Fruit fly (Drosophila melanogaster): Measurements from ENCODE around the gene Sol1.

Gene Sol1

DNA sequence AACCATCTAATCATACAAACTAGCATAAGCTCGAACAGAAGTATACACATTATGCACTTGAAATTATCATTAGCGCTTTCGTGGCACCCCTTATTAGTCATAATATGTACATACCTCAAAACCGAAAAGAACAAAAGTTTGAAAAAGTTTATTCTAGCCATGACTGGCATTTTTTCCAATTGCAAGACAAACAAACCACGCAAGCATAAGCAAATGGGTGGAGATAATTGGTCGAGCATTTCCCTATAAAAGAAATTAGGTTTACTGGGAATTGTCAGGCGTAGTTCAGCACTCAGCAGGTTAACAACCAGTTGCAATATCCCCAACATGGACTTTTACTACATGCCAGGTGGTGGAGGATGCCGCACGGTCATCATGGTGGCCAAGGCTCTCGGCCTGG is 14.4 kb upstream of the Sol1 start, which contains the start of gene GstD2:
GstD2 (plus strand) TSS at position 301 of the 400 bp plus-strand sequence.
- TF ChIP-seq CG32264 (GFP tag; optimal IDR thresholded peaks at IDR 0.05), result no peak
- no peak for TF ChIP-seq CrebA (GFP tag; optimal IDR thresholded peaks at IDR 0.05; ENCODE audit: borderline replicate concordance)
- no peak for TF ChIP-seq dsf (GFP tag; optimal IDR thresholded peaks at IDR 0.05; ENCODE audit: borderline replicate concordance)
- no peak for TF ChIP-seq Vsx2 (GFP tag; optimal IDR thresholded peaks at IDR 0.05; ENCODE audit: partially characterized antibody)
- no peak for TF ChIP-seq Dif (GFP tag; optimal IDR thresholded peaks at IDR 0.05; ENCODE audit: partially characterized antibody)
- no peak for TF ChIP-seq psq (GFP tag; optimal IDR thresholded peaks at IDR 0.05)
- TF ChIP-seq CG9705 (GFP tag; optimal IDR thresholded peaks at IDR 0.05), result no peak
- no peak for TF ChIP-seq Myc (optimal IDR thresholded peaks at IDR 0.05)
- TF ChIP-seq jim (GFP tag; optimal IDR thresholded peaks at IDR 0.05), result no peak
- no peak for TF ChIP-seq GATAd (GFP tag; optimal IDR thresholded peaks at IDR 0.05)
- no peak for TF ChIP-seq N (GFP tag; optimal IDR thresholded peaks at IDR 0.05)
- TF ChIP-seq Mio (GFP tag; optimal IDR thresholded peaks at IDR 0.05), result no peak
- no peak for TF ChIP-seq sv (GFP tag; optimal IDR thresholded peaks at IDR 0.05)
- TF ChIP-seq usp (GFP tag; optimal IDR thresholded peaks at IDR 0.05), result no peak
- TF ChIP-seq fru (GFP tag; optimal IDR thresholded peaks at IDR 0.05), result no peak
- no peak for TF ChIP-seq ey (GFP tag; optimal IDR thresholded peaks at IDR 0.05)
- no peak for TF ChIP-seq Abd-B (GFP tag; optimal IDR thresholded peaks at IDR 0.05)

dm6 chr3R:12372800-12373199 is 13.2 kb upstream of the Sol1 start, which contains the start of gene GstD3:
TSS of gene GstD3 (plus strand) at chr3R:12373068.
- TF ChIP-seq Dfd (GFP tag; optimal IDR thresholded peaks at IDR 0.05), result no peak
- no peak for TF ChIP-seq Sp1 (GFP tag; optimal IDR thresholded peaks at IDR 0.05)
- TF ChIP-seq Mio (GFP tag; optimal IDR thresholded peaks at IDR 0.05), result no peak
- no peak for TF ChIP-seq Dif (GFP tag; optimal IDR thresholded peaks at IDR 0.05; ENCODE audit: partially characterized antibody)

- TF ChIP-seq Abd-B (GFP tag; optimal IDR thresholded peaks at IDR 0.05) (no peak), fru (GFP tag; optimal IDR thresholded peaks at IDR 0.05) (no peak), Rel (GFP tag; optimal IDR thresholded peaks at IDR 0.05) (no peak), Rel (tag; optimal IDR thresholded peaks at IDR 0.05) (no peak), CG32264 (GFP tag; optimal IDR thresholded peaks at IDR 0.05) (no peak), lola (GFP tag; optimal IDR thresholded peaks at IDR 0.05) (no peak), rgr (GFP tag; optimal IDR thresholded peaks at IDR 0.05) (no peak), sage (GFP tag; optimal IDR thresholded peaks at IDR 0.05) (no peak), Jra (GFP tag; optimal IDR thresholded peaks at IDR 0.05) (no peak)
Observed at dm6 chr3R:12373800-12374199, 12.2 kb upstream of the Sol1 start, which contains the start of gene GstD4. TSS of gene GstD4 (plus strand) at chr3R:12374100.

DNA sequence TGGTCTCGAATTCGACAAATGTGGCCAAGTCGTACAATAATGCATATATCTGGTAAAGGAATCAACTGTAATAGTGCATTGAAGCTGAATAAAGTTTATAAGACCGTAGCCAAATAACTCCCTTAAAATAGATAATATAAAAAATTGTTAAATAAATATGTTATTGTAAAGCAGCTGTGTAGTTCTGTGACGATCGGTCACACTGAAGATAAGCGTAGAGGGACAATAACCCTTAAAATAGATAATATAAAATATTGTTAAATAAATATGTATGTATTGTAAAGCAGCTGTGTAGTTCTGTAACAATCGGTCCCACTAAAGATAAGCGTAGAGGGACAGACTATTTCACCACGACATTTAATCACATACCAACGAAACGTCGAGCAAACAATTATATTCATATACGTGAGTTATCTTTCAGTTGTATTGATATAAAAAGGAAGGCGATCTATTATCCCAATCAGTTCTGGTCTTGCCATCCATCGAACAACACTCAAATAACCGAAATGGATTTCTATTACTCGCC is 10.7 kb upstream of the Sol1 start, which contains the start of gene GstD5:
GstD5 (plus strand) TSS at position 476 of the 526 bp plus-strand sequence.
- TF ChIP-seq sv (GFP tag; optimal IDR thresholded peaks at IDR 0.05) (no peak), OdsH (GFP tag; optimal IDR thresholded peaks at IDR 0.05) (no peak), br (GFP tag; optimal IDR thresholded peaks at IDR 0.05) (no peak), N (GFP tag; optimal IDR thresholded peaks at IDR 0.05) (no peak), CrebA (GFP tag; optimal IDR thresholded peaks at IDR 0.05; ENCODE audit: borderline replicate concordance) (no peak), psq (GFP tag; optimal IDR thresholded peaks at IDR 0.05) (no peak), Vsx2 (GFP tag; optimal IDR thresholded peaks at IDR 0.05; ENCODE audit: partially characterized antibody) (no peak), ey (GFP tag; optimal IDR thresholded peaks at IDR 0.05) (no peak), Rel (GFP tag; optimal IDR thresholded peaks at IDR 0.05) (no peak), Rel (tag; optimal IDR thresholded peaks at IDR 0.05) (no peak), sage (GFP tag; optimal IDR thresholded peaks at IDR 0.05) (no peak)

DNA sequence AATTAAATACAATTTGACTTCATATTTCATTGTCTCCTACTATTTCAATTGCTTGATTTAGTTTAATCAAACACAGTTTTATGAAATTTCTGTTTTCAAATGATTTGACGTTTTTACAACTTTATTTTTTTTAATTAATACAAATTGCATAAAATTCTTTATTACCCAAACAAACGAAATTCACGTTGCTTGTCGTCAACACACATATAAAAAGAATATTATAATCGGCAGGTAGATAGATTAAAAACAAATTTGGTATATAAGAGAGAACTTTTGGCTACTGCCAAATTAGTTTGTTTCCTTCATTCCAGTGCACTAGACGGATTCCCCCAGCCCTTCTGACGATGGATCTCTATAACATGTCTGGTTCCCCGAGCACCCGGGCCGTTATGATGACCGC is 9.2 kb upstream of the Sol1 start, which contains the start of gene GstD6:
GstD6 (plus strand) TSS at position 301 of the 400 bp plus-strand sequence.
- no peak for TF ChIP-seq Vsx2 (GFP tag; optimal IDR thresholded peaks at IDR 0.05; ENCODE audit: partially characterized antibody)
- no peak for TF ChIP-seq br (GFP tag; optimal IDR thresholded peaks at IDR 0.05)
- TF ChIP-seq sage (GFP tag; optimal IDR thresholded peaks at IDR 0.05), result no peak
- TF ChIP-seq psq (GFP tag; optimal IDR thresholded peaks at IDR 0.05), result no peak
- no peak for TF ChIP-seq CG9705 (GFP tag; optimal IDR thresholded peaks at IDR 0.05)
- no peak for TF ChIP-seq usp (GFP tag; optimal IDR thresholded peaks at IDR 0.05)
- no peak for TF ChIP-seq Sp1 (GFP tag; optimal IDR thresholded peaks at IDR 0.05)
- no peak for TF ChIP-seq Jra (GFP tag; optimal IDR thresholded peaks at IDR 0.05)
- TF ChIP-seq jim (GFP tag; optimal IDR thresholded peaks at IDR 0.05), result no peak
- TF ChIP-seq Myc (optimal IDR thresholded peaks at IDR 0.05), result no peak
- no peak for TF ChIP-seq Dfd (GFP tag; optimal IDR thresholded peaks at IDR 0.05)

dm6 chr3R:12378200-12378599 is 7.8 kb upstream of the Sol1 start, which contains the start of gene GstD7:
TSS of gene GstD7 (plus strand) at chr3R:12378500.
- TF ChIP-seq ey (GFP tag; optimal IDR thresholded peaks at IDR 0.05), result no peak
- TF ChIP-seq Vsx2 (GFP tag; optimal IDR thresholded peaks at IDR 0.05; ENCODE audit: partially characterized antibody), result no peak
- TF ChIP-seq h (GFP tag; optimal IDR thresholded peaks at IDR 0.05), result no peak
- TF ChIP-seq Rel (GFP tag; optimal IDR thresholded peaks at IDR 0.05), result no peak
- TF ChIP-seq Rel (tag; optimal IDR thresholded peaks at IDR 0.05), result no peak
- TF ChIP-seq Abd-B (GFP tag; optimal IDR thresholded peaks at IDR 0.05), result no peak
- TF ChIP-seq sv (GFP tag; optimal IDR thresholded peaks at IDR 0.05), result no peak
- no peak for TF ChIP-seq GATAd (GFP tag; optimal IDR thresholded peaks at IDR 0.05)
- TF ChIP-seq Hr83 (GFP tag; optimal IDR thresholded peaks at IDR 0.05; ENCODE audit: poor library complexity, severe bottlenecking), result no peak
- TF ChIP-seq foxo (GFP tag; optimal IDR thresholded peaks at IDR 0.05), result no peak
- TF ChIP-seq CrebA (GFP tag; optimal IDR thresholded peaks at IDR 0.05; ENCODE audit: borderline replicate concordance), result no peak
- no peak for TF ChIP-seq psq (GFP tag; optimal IDR thresholded peaks at IDR 0.05)
- TF ChIP-seq usp (GFP tag; optimal IDR thresholded peaks at IDR 0.05), result no peak
- no peak for TF ChIP-seq HLH106 (tag; optimal IDR thresholded peaks at IDR 0.05)
- TF ChIP-seq tai (GFP tag; optimal IDR thresholded peaks at IDR 0.05), result no peak
- TF ChIP-seq CG32264 (GFP tag; optimal IDR thresholded peaks at IDR 0.05), result no peak
- no peak for TF ChIP-seq pan (optimal IDR thresholded peaks at IDR 0.05)
- TF ChIP-seq Sp1 (GFP tag; optimal IDR thresholded peaks at IDR 0.05), result no peak
- TF ChIP-seq dmrt93B (GFP tag; optimal IDR thresholded peaks at IDR 0.05), result no peak
